Fruit fly (Drosophila melanogaster) whole organism: ENCODE data around the gene CG1582.

Source experiments
- CG8478 ChIP-seq: fragments of >200 bp; optimal IDR thresholded peaks from 2 replicates; lab custom pipeline; 2018; ENCODE audit warnings: inconsistent platforms
- EcR ChIP-seq, 2 experiments: fragments of >200 bp; optimal IDR thresholded peaks; 2 replicates each; lab custom pipeline; 2017; ENCODE audit warnings: missing biosample characterization in 2 of 2, missing genetic modification characterization in 2 of 2, missing genetic modification reagents in 2 of 2
- pan ChIP-seq: fragments of >200 bp; optimal IDR thresholded peaks from 2 replicates; lab custom pipeline; 2017
- psq ChIP-seq: fragments of >200 bp; optimal IDR thresholded peaks from 2 replicates; lab custom pipeline; 2017
- usp ChIP-seq: fragments of >200 bp; optimal IDR thresholded peaks from 2 replicates; lab custom pipeline; 2017; ENCODE audit warnings: missing biosample characterization, missing genetic modification characterization, mixed read lengths

dm6 chrX:10893208-10893607 is 5.9 kb downstream of the CG1582 start:
- TF ChIP-seq pan (no peak), CG8478 (lab: Kevin White, UChicago) (no peak), usp (GFP tag; lab: Kevin White, UChicago) (no peak), EcR (GFP tag; optimal IDR thresholded peaks at IDR 0.05; lab: Kevin White, UChicago) (no peak), psq (lab: Kevin White, UChicago) (no peak)
